Worm (Caenorhabditis elegans): ENCODE results near the gene odr-1.
A peak's percentile ranks its signal among the peaks of the same experiment; 100 is the strongest.

odr-1 gene

ce11 chrX:13581820-13582219 is 31.0 kb upstream of the odr-1 start, which contains the start of gene F54B11.10:
TSS of gene F54B11.10 (plus strand) at chrX:13582120.
- TF ChIP-seq ama-1 (optimal IDR thresholded peaks at IDR 0.05) (no peak), pqm-1 (tag; optimal IDR thresholded peaks at IDR 0.05) (no peak), nhr-237 (tag; optimal IDR thresholded peaks at IDR 0.05) (no peak), unc-39 (tag; optimal IDR thresholded peaks at IDR 0.05) (no peak), ceh-16 (tag; optimal IDR thresholded peaks at IDR 0.05) (no peak), ztf-11 (tag; optimal IDR thresholded peaks at IDR 0.05) (no peak), snpc-4 (tag; optimal IDR thresholded peaks at IDR 0.05) (no peak), pha-4 (tag; optimal IDR thresholded peaks at IDR 0.05) (no peak), ztf-4 (tag; optimal IDR thresholded peaks at IDR 0.05) (no peak), ceh-28 (tag; optimal IDR thresholded peaks at IDR 0.05) (no peak), nfya-1 (tag; optimal IDR thresholded peaks at IDR 0.05; ENCODE audit: insufficient read depth) (no peak)

DNA sequence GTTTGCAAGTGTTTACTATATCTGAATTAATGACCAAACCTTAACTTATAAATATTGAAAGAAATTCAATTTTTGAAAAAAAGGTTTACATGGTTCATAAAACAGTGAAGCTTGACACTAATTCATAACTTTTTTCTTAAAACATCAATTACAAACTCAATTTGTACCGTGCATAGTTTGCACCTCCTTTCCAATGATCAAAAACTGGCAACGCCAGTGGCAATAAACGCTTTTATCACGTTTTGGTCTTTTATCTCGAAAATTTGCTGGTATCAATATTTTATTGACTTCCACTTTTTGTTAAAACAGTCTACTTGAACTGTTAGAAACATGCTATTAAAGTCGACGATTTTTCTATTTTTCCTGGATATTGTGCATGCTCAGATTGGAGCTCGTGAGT is 27.7 kb upstream of the odr-1 start, which contains the start of gene F54B11.11:
Gene F54B11.11 (plus strand): TSS at position 301 of the 400 bp plus-strand sequence.
- TF ChIP-seq fkh-2 (tag; optimal IDR thresholded peaks at IDR 0.05) (no peak), egl-27 (tag; optimal IDR thresholded peaks at IDR 0.05) (no peak), pqm-1 (tag; optimal IDR thresholded peaks at IDR 0.05) (peak; percentile 10), elt-2 (tag; optimal IDR thresholded peaks at IDR 0.05) (peak; percentile 21), elt-3 (tag; optimal IDR thresholded peaks at IDR 0.05) (no peak), tbx-2 (tag; optimal IDR thresholded peaks at IDR 0.05) (no peak)

ce11 chrX:13574029-13574428 is 23.2 kb upstream of the odr-1 start:
- TF ChIP-seq lsy-12 (tag; optimal IDR thresholded peaks at IDR 0.05) (no peak), nhr-77 (tag; optimal IDR thresholded peaks at IDR 0.05) (no peak), ceh-16 (tag; optimal IDR thresholded peaks at IDR 0.05) (no peak), nhr-28 (tag; optimal IDR thresholded peaks at IDR 0.05) (no peak), nhr-12 (tag; optimal IDR thresholded peaks at IDR 0.05) (no peak), nhr-76 (tag; optimal IDR thresholded peaks at IDR 0.05) (no peak), nhr-237 (tag; optimal IDR thresholded peaks at IDR 0.05) (no peak), mdl-1 (tag; optimal IDR thresholded peaks at IDR 0.05) (no peak), nhr-67 (tag; optimal IDR thresholded peaks at IDR 0.05) (no peak), tbx-2 (tag; optimal IDR thresholded peaks at IDR 0.05) (no peak), ztf-11 (tag; optimal IDR thresholded peaks at IDR 0.05) (no peak), skn-1 (tag; optimal IDR thresholded peaks at IDR 0.05) (no peak), eor-1 (tag; optimal IDR thresholded peaks at IDR 0.05) (no peak), nhr-43 (tag; optimal IDR thresholded peaks at IDR 0.05; ENCODE audit: poor library complexity, severe bottlenecking) (no peak), pqm-1 (tag; optimal IDR thresholded peaks at IDR 0.05) (no peak), ceh-82 (tag; optimal IDR thresholded peaks at IDR 0.05) (no peak), ceh-9 (tag; optimal IDR thresholded peaks at IDR 0.05) (no peak), ama-1 (optimal IDR thresholded peaks at IDR 0.05) (no peak)

- TF ChIP-seq aly-2 (tag; optimal IDR thresholded peaks at IDR 0.05), result no peak
- TF ChIP-seq skn-1 (tag; optimal IDR thresholded peaks at IDR 0.05), result no peak
- no peak for TF ChIP-seq unc-39 (tag; optimal IDR thresholded peaks at IDR 0.05)
- TF ChIP-seq R02D3.7 (tag; optimal IDR thresholded peaks at IDR 0.05), result no peak
- TF ChIP-seq elt-2 (tag; optimal IDR thresholded peaks at IDR 0.05), result no peak
- no peak for TF ChIP-seq egl-5 (tag; optimal IDR thresholded peaks at IDR 0.05)
- TF ChIP-seq nhr-77 (tag; optimal IDR thresholded peaks at IDR 0.05), result no peak
- no peak for TF ChIP-seq ama-1 (optimal IDR thresholded peaks at IDR 0.05)
- no peak for TF ChIP-seq nhr-12 (tag; optimal IDR thresholded peaks at IDR 0.05)
- TF ChIP-seq ZK546.5 (tag; optimal IDR thresholded peaks at IDR 0.05), result no peak
- TF ChIP-seq pha-4 (tag; optimal IDR thresholded peaks at IDR 0.05), result no peak
- TF ChIP-seq tbx-2 (tag; optimal IDR thresholded peaks at IDR 0.05), result no peak
- no peak for TF ChIP-seq elt-3 (tag; optimal IDR thresholded peaks at IDR 0.05)
- no peak for TF ChIP-seq ceh-28 (tag; optimal IDR thresholded peaks at IDR 0.05)
- TF ChIP-seq zag-1 (tag; optimal IDR thresholded peaks at IDR 0.05), result no peak
- TF ChIP-seq ceh-16 (tag; optimal IDR thresholded peaks at IDR 0.05), result no peak
- no peak for TF ChIP-seq nhr-25 (tag; optimal IDR thresholded peaks at IDR 0.05)
- TF ChIP-seq nhr-237 (tag; optimal IDR thresholded peaks at IDR 0.05), result no peak
- no peak for TF ChIP-seq ceh-82 (tag; optimal IDR thresholded peaks at IDR 0.05)
These were observed 19.1 kb upstream of the odr-1 start, which contains the start of gene R01E6.7 for ce11 chrX:13569854-13570253. TSS of gene R01E6.7 (minus strand) at chrX:13569954.

ce11 chrX:13566436-13566835 is 15.6 kb upstream of the odr-1 start, which contains the start of gene R01E6.2:
TSS of gene R01E6.2 (minus strand) at chrX:13566536.
- TF ChIP-seq ztf-4 (tag; optimal IDR thresholded peaks at IDR 0.05) (no peak), ama-1 (optimal IDR thresholded peaks at IDR 0.05) (no peak), skn-1 (tag; optimal IDR thresholded peaks at IDR 0.05) (no peak), lin-15B (tag; optimal IDR thresholded peaks at IDR 0.05) (no peak), nhr-77 (tag; optimal IDR thresholded peaks at IDR 0.05) (no peak), fkh-2 (tag; optimal IDR thresholded peaks at IDR 0.05) (no peak), ceh-28 (tag; optimal IDR thresholded peaks at IDR 0.05) (no peak), R02D3.7 (tag; optimal IDR thresholded peaks at IDR 0.05) (no peak), egl-5 (tag; optimal IDR thresholded peaks at IDR 0.05) (no peak), nhr-43 (tag; optimal IDR thresholded peaks at IDR 0.05; ENCODE audit: poor library complexity, severe bottlenecking) (no peak), hmg-11 (tag; optimal IDR thresholded peaks at IDR 0.05) (no peak), zag-1 (tag; optimal IDR thresholded peaks at IDR 0.05) (no peak), unc-62 (GFP tag; optimal IDR thresholded peaks at IDR 0.05) (no peak), eor-1 (tag; optimal IDR thresholded peaks at IDR 0.05) (no peak), lin-39 (tag; optimal IDR thresholded peaks at IDR 0.05) (no peak), elt-2 (tag; optimal IDR thresholded peaks at IDR 0.05) (no peak), egl-27 (tag; optimal IDR thresholded peaks at IDR 0.05) (no peak), ceh-82 (tag; optimal IDR thresholded peaks at IDR 0.05) (no peak)

All from whole organism, L3 larva.